Worm (Caenorhabditis elegans) whole organism, young adult: ENCODE data around the gene R11F4.1.
"Not testable (repeated sequence)": the region's sequence is repeated elsewhere in the genome, so short reads cannot be mapped to it uniquely, and the experiment has no call there.

ENCODE experiments used
- B0336.3 ChIP-seq: fragments of 200-800 bp; sonication (Bioruptor generic); IDR thresholded peaks from 2 replicates; pipeline ENCODE4 v1.3.6; 2022; ENCODE audit warnings: missing genetic modification characterization, missing compliant biosample characterization
- C17E4.6 ChIP-seq: fragments of 200-800 bp; sonication (Bioruptor generic); IDR thresholded peaks from 2 replicates; pipeline ENCODE4 v1.3.6; 2022; ENCODE audit warnings: missing genetic modification reagents, missing genetic modification characterization, missing compliant biosample characterization
- D2030.7 ChIP-seq: fragments of 200-800 bp; sonication (Bioruptor generic); IDR thresholded peaks from 2 replicates; pipeline ENCODE4 v1.3.6; 2022; ENCODE audit warnings: missing genetic modification reagents, missing genetic modification characterization, missing compliant biosample characterization
- F22D6.2 ChIP-seq: sonication (generic microtip); optimal IDR thresholded peaks from 2 replicates; lab custom pipeline; 2016; ENCODE audit warnings: mild to moderate bottlenecking, missing genetic modification characterization, missing compliant biosample characterization
- F33H1.4 ChIP-seq: fragments of 200-800 bp; sonication (Bioruptor generic); IDR thresholded peaks from 2 replicates; pipeline ENCODE4 v1.3.6; 2022; ENCODE audit warnings: missing genetic modification reagents, missing genetic modification characterization, missing compliant biosample characterization
- F37B4.10 ChIP-seq: fragments of 200-800 bp; sonication (Bioruptor generic); IDR thresholded peaks from 2 replicates; pipeline ENCODE4 v1.3.6; 2022; ENCODE audit warnings: missing genetic modification characterization, missing compliant biosample characterization
- F39B2.1 ChIP-seq: fragments of 200-800 bp; sonication (Bioruptor generic); IDR thresholded peaks from 2 replicates; pipeline ENCODE4 v1.3.6; 2022; ENCODE audit warnings: missing genetic modification reagents, missing genetic modification characterization, missing compliant biosample characterization
- K11D2.4 ChIP-seq: fragments of 200-800 bp; sonication (Bioruptor generic); IDR thresholded peaks from 2 replicates; pipeline ENCODE4 v1.3.6; 2022; ENCODE audit warnings: missing genetic modification reagents, missing genetic modification characterization, missing compliant biosample characterization
- Y53G8AR.9 ChIP-seq: fragments of 200-800 bp; sonication (Bioruptor generic); conservative IDR thresholded peaks from 2 replicates; pipeline ENCODE4 v1.3.6; 2022; ENCODE audit warnings: missing genetic modification reagents, missing genetic modification characterization, missing compliant biosample characterization
- Y67H2A.10 ChIP-seq: fragments of 200-800 bp; sonication (Bioruptor generic); conservative IDR thresholded peaks from 2 replicates; pipeline ENCODE4 v1.3.6; 2022; ENCODE audit warnings: missing genetic modification reagents, missing genetic modification characterization, missing compliant biosample characterization
- Y79H2A.3 ChIP-seq: fragments of 200-800 bp; sonication (Bioruptor generic); conservative IDR thresholded peaks from 2 replicates; pipeline ENCODE4 v1.3.6; 2022; ENCODE audit warnings: missing genetic modification reagents, missing genetic modification characterization, missing compliant biosample characterization
- Y95B8A.8 ChIP-seq: fragments of 200-800 bp; sonication (Bioruptor generic); IDR thresholded peaks from 2 replicates; pipeline ENCODE4 v1.3.6; 2022; ENCODE audit warnings: missing genetic modification reagents, missing genetic modification characterization, missing compliant biosample characterization
- ZK185.1 ChIP-seq: sonication (generic microtip); optimal IDR thresholded peaks from 2 replicates; lab custom pipeline; 2016; ENCODE audit warnings: mild to moderate bottlenecking, missing genetic modification characterization, missing compliant biosample characterization; ENCODE audit not compliant: poor library complexity, severe bottlenecking
- aptf-2 ChIP-seq: fragments of 200-800 bp; sonication (Bioruptor generic); conservative IDR thresholded peaks from 2 replicates; pipeline ENCODE4 v1.3.6; 2022; ENCODE audit warnings: missing genetic modification reagents, missing genetic modification characterization, missing compliant biosample characterization
- attf-3 ChIP-seq: fragments of 200-800 bp; sonication (Bioruptor generic); conservative IDR thresholded peaks from 2 replicates; pipeline ENCODE4 v1.3.6; 2022; ENCODE audit warnings: missing genetic modification reagents, missing genetic modification characterization, missing compliant biosample characterization
- attf-5 ChIP-seq: fragments of 200-800 bp; sonication (Bioruptor generic); optimal IDR thresholded peaks from 2 replicates; lab custom pipeline; 2018; ENCODE audit warnings: mild to moderate bottlenecking, missing genetic modification characterization, missing compliant biosample characterization
- attf-6 ChIP-seq: fragments of 200-800 bp; sonication (Bioruptor generic); IDR thresholded peaks from 2 replicates; pipeline ENCODE4 v1.3.6; 2022; ENCODE audit warnings: missing genetic modification reagents, missing genetic modification characterization, missing compliant biosample characterization
- cebp-2 ChIP-seq: fragments of 200-800 bp; sonication (Bioruptor generic); IDR thresholded peaks from 2 replicates; pipeline ENCODE4 v1.3.6; 2022; ENCODE audit warnings: missing genetic modification characterization, missing compliant biosample characterization
- ceh-100 ChIP-seq: fragments of 200-800 bp; sonication (Bioruptor generic); IDR thresholded peaks from 2 replicates; pipeline ENCODE4 v1.3.6; 2022; ENCODE audit warnings: missing genetic modification reagents, missing genetic modification characterization, missing compliant biosample characterization
- ceh-40 ChIP-seq: fragments of 200-800 bp; sonication (Bioruptor generic); IDR thresholded peaks from 2 replicates; pipeline ENCODE4 v1.3.6; 2022; ENCODE audit warnings: missing genetic modification characterization, missing compliant biosample characterization
- ceh-58 ChIP-seq: fragments of 200-800 bp; sonication (Bioruptor generic); IDR thresholded peaks from 2 replicates; pipeline ENCODE4 v1.3.6; 2022; ENCODE audit warnings: missing genetic modification characterization, missing compliant biosample characterization
- ceh-91 ChIP-seq: fragments of 200-800 bp; sonication (Bioruptor generic); IDR thresholded peaks from 2 replicates; pipeline ENCODE4 v1.3.6; 2022; ENCODE audit warnings: missing genetic modification reagents, missing genetic modification characterization, missing compliant biosample characterization
- dox-1 ChIP-seq: fragments of 200-800 bp; sonication (Bioruptor generic); IDR thresholded peaks from 2 replicates; pipeline ENCODE4 v1.3.6; 2022; ENCODE audit warnings: missing genetic modification reagents, missing genetic modification characterization, missing compliant biosample characterization
- egl-18 ChIP-seq: fragments of 200-800 bp; sonication (Bioruptor generic); IDR thresholded peaks from 2 replicates; pipeline ENCODE4 v1.3.6; 2022; ENCODE audit warnings: missing genetic modification reagents, missing genetic modification characterization, missing compliant biosample characterization
- egl-44 ChIP-seq: fragments of 200-800 bp; sonication (Bioruptor generic); IDR thresholded peaks from 2 replicates; pipeline ENCODE4 v1.3.6; 2022; ENCODE audit warnings: missing genetic modification reagents, missing genetic modification characterization, missing compliant biosample characterization
- egrh-3 ChIP-seq: fragments of 200-800 bp; sonication (Bioruptor generic); IDR thresholded peaks from 2 replicates; pipeline ENCODE4 v1.3.6; 2022; ENCODE audit warnings: missing genetic modification reagents, missing genetic modification characterization, missing compliant biosample characterization
- ekl-4 ChIP-seq: fragments of 200-800 bp; sonication (Bioruptor generic); IDR thresholded peaks from 2 replicates; pipeline ENCODE4 v1.3.6; 2022; ENCODE audit warnings: missing genetic modification reagents, missing genetic modification characterization, missing compliant biosample characterization
- him-1 ChIP-seq: sonication (generic microtip); optimal IDR thresholded peaks from 2 replicates; lab custom pipeline; 2016; ENCODE audit warnings: missing genotype, missing genetic modification reagents, missing genetic modification characterization, missing compliant biosample characterization
- hmg-20 ChIP-seq: fragments of 200-800 bp; sonication (Bioruptor generic); IDR thresholded peaks from 2 replicates; pipeline ENCODE4 v1.3.6; 2022; ENCODE audit warnings: missing genetic modification reagents, missing genetic modification characterization, missing compliant biosample characterization
- lag-1 ChIP-seq: fragments of 200-800 bp; sonication (Bioruptor generic); IDR thresholded peaks from 2 replicates; pipeline ENCODE4 v1.3.6; 2022; ENCODE audit warnings: missing genetic modification reagents, missing genetic modification characterization, missing compliant biosample characterization
- let-526 ChIP-seq: fragments of 200-800 bp; sonication (Bioruptor generic); IDR thresholded peaks from 2 replicates; pipeline ENCODE4 v1.3.6; 2022; ENCODE audit warnings: missing genetic modification reagents, missing genetic modification characterization, missing compliant biosample characterization
- let-607 ChIP-seq, 2 experiments: fragments of 200-800 bp in 1 of 2; sonication (Bioruptor generic) in 1 of 2; sonication (generic microtip) in 1 of 2; optimal IDR thresholded peaks; 2 replicates each; lab custom pipeline; 2016 to 2018; ENCODE audit warnings: mild to moderate bottlenecking in 2 of 2, missing compliant biosample characterization in 2 of 2, missing genetic modification characterization in 2 of 2, moderate library complexity in 2 of 2, missing genotype in 1 of 2
- lir-1 ChIP-seq: fragments of 200-800 bp; sonication (Bioruptor generic); conservative IDR thresholded peaks from 2 replicates; pipeline ENCODE4 v1.3.6; 2022; ENCODE audit warnings: missing genetic modification reagents, missing genetic modification characterization, missing compliant biosample characterization
- lsl-1 ChIP-seq: fragments of 200-800 bp; sonication (Bioruptor generic); optimal IDR thresholded peaks from 2 replicates; lab custom pipeline; 2018; ENCODE audit warnings: mild to moderate bottlenecking, missing genetic modification characterization, moderate library complexity, missing compliant biosample characterization
- madf-8 ChIP-seq: fragments of 200-800 bp; sonication (Bioruptor generic); conservative IDR thresholded peaks from 2 replicates; pipeline ENCODE4 v1.3.6; 2022; ENCODE audit warnings: missing genetic modification reagents, missing genetic modification characterization, missing compliant biosample characterization
- nfya-2 ChIP-seq: fragments of 200-800 bp; sonication (Bioruptor generic); IDR thresholded peaks from 2 replicates; pipeline ENCODE4 v1.3.6; 2022; ENCODE audit warnings: missing genetic modification reagents, missing genetic modification characterization, missing compliant biosample characterization
- nhr-120 ChIP-seq: fragments of 200-800 bp; sonication (Bioruptor generic); IDR thresholded peaks from 2 replicates; pipeline ENCODE4 v1.3.6; 2022; ENCODE audit warnings: missing genetic modification characterization, missing compliant biosample characterization
- pbrm-1 ChIP-seq: fragments of 200-800 bp; sonication (Bioruptor generic); IDR thresholded peaks from 2 replicates; pipeline ENCODE4 v1.3.6; 2022; ENCODE audit warnings: missing genetic modification reagents, missing genetic modification characterization, missing compliant biosample characterization
- rcor-1 ChIP-seq: fragments of 200-800 bp; sonication (Bioruptor generic); IDR thresholded peaks from 2 replicates; pipeline ENCODE4 v1.3.6; 2022; ENCODE audit warnings: missing genetic modification reagents, missing genetic modification characterization, missing compliant biosample characterization
- snpc-4 ChIP-seq, 5 experiments: fragments of 150-350 bp in 1 of 5; sonication (generic microtip) in 4 of 5; optimal IDR thresholded peaks; 2 replicates each; lab custom pipeline; 2014 to 2018; ENCODE audit warnings: missing genetic modification characterization in 5 of 5, missing biosample characterization in 3 of 5, antibody characterized with exemption in 2 of 5, mild to moderate bottlenecking in 2 of 5, missing compliant biosample characterization in 2 of 5, missing genotype in 2 of 5, moderate library complexity in 2 of 5, missing genetic modification reagents in 1 of 5
- somi-1 ChIP-seq: fragments of 200-800 bp; sonication (Bioruptor generic); optimal IDR thresholded peaks from 2 replicates; lab custom pipeline; 2018; ENCODE audit warnings: mild to moderate bottlenecking, missing genetic modification characterization, missing compliant biosample characterization
- tlf-1 ChIP-seq: fragments of 200-800 bp; sonication (Bioruptor generic); optimal IDR thresholded peaks from 2 replicates; lab custom pipeline; 2018; ENCODE audit warnings: mild to moderate bottlenecking, missing genetic modification characterization, missing compliant biosample characterization
- unc-130 ChIP-seq: sonication (generic microtip); optimal IDR thresholded peaks from 2 replicates; lab custom pipeline; 2016; ENCODE audit warnings: missing genetic modification reagents, missing genetic modification characterization, missing compliant biosample characterization
- ztf-25 ChIP-seq: fragments of 200-800 bp; sonication (Bioruptor generic); IDR thresholded peaks from 2 replicates; pipeline ENCODE4 v1.3.6; 2022; ENCODE audit warnings: missing genetic modification reagents, missing genetic modification characterization, missing compliant biosample characterization
- ztf-26 ChIP-seq: sonication (generic microtip); optimal IDR thresholded peaks from 2 replicates; lab custom pipeline; 2017; ENCODE audit warnings: missing genetic modification characterization, missing compliant biosample characterization
- ztf-28 ChIP-seq: fragments of 200-800 bp; sonication (Bioruptor generic); IDR thresholded peaks from 2 replicates; pipeline ENCODE4 v1.3.6; 2022; ENCODE audit warnings: missing genetic modification reagents, missing genetic modification characterization, missing compliant biosample characterization
- ztf-6 ChIP-seq: fragments of 200-800 bp; sonication (Bioruptor generic); IDR thresholded peaks from 2 replicates; pipeline ENCODE4 v1.3.6; 2022; ENCODE audit warnings: missing genetic modification reagents, missing genetic modification characterization, missing compliant biosample characterization

The R11F4.1 gene

DNA sequence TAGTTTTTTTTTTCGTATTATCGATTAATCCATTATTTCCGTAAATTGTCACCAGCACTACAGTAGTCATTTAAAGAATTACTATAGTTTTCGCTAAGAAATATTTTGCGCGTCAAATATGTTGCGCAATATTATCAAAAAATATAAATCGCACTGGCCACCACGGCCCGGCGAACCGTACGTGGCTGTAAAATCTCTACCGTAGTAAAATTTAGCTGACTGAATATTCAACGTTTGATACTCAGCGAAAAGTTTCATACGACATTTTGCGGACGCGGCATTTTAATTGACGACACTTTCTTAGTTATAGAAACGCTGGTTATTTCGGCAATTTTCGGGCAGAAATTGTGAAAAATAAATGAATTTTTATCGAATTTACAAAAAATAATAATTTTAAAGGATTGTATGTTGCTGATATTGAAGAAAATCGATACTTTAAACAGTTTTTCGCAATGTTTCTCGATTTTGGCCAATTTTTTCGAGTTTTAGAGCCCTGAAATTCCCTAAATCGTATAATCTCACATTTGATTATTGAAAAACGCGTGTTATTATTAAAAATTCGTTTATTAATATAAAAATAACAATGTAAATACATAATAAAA lies 43.8 kb upstream of the R11F4.1 start (continued):
- TF ChIP-seq cebp-2 (GFP tag; lab: Robert Waterston, UW) (peak; percentile 96), madf-8 (GFP tag; lab: Robert Waterston, UW) (peak; percentile 96), egl-44 (peak; percentile 96), ztf-28 (GFP tag; lab: Robert Waterston, UW) (peak; percentile 97), snpc-4 (tag; optimal IDR thresholded peaks at IDR 0.05; lab: Kevin White, UChicago) (peak in 2 of 4 experiments; percentile 22 to 45), hmg-20 (peak; percentile 94), D2030.7 (peak; percentile 92), ceh-100 (GFP tag; lab: Robert Waterston, UW) (peak; percentile 91), ZK185.1 (tag; lab: Kevin White, UChicago) (peak; percentile 56), attf-3 (peak; percentile 89), nhr-120 (GFP tag; lab: Robert Waterston, UW) (peak; percentile 99), aptf-2 (peak; percentile 94), Y53G8AR.9 (GFP tag; lab: Robert Waterston, UW) (peak; percentile 100), K11D2.4 (GFP tag; lab: Robert Waterston, UW) (peak; percentile 99), lsl-1 (GFP tag; lab: Kevin White, UChicago) (peak; percentile 69), ceh-58 (GFP tag; lab: Robert Waterston, UW) (0 out of 2 replicates have a peak, but pooled peaks have one; percentile 82), ekl-4 (GFP tag; lab: Robert Waterston, UW) (peak; percentile 98), nfya-2 (GFP tag; lab: Robert Waterston, UW) (peak; percentile 95), ztf-6 (peak; percentile 98), pbrm-1 (GFP tag; lab: Robert Waterston, UW) (peak; percentile 99), attf-5 (peak; percentile 66), F33H1.4 (GFP tag; lab: Robert Waterston, UW) (peak; percentile 95), Y79H2A.3 (GFP tag; lab: Robert Waterston, UW) (peak; percentile 87; the same call in 1 of the 2 replicates), F39B2.1 (GFP tag; lab: Robert Waterston, UW) (peak; percentile 87), lag-1 (GFP tag; lab: Robert Waterston, UW) (peak; percentile 98), ceh-40 (GFP tag; lab: Robert Waterston, UW) (peak; percentile 76; the same call in 1 of the 2 replicates), egl-18 (peak; percentile 98), F22D6.2 (tag; lab: Kevin White, UChicago) (peak; percentile 46), B0336.3 (GFP tag; lab: Robert Waterston, UW) (peak; percentile 36; the same call in 1 of the 2 replicates), Y67H2A.10 (GFP tag; lab: Robert Waterston, UW) (peak; percentile 92), egrh-3 (GFP tag; lab: Robert Waterston, UW) (peak; percentile 78), let-607 (tag; optimal IDR thresholded peaks at IDR 0.05; lab: Kevin White, UChicago) (peak; percentile 57 to 89), let-526 (GFP tag; lab: Robert Waterston, UW) (peak; percentile 99), ztf-26 (tag; lab: Kevin White, UChicago) (peak; percentile 55), rcor-1 (peak; percentile 99), unc-130 (GFP tag; lab: Kevin White, UChicago) (peak; percentile 41), dox-1 (GFP tag; lab: Robert Waterston, UW) (peak; percentile 99), him-1 (tag; lab: Kevin White, UChicago) (peak; percentile 52), Y95B8A.8 (peak; percentile 96), tlf-1 (GFP tag; lab: Kevin White, UChicago) (peak; percentile 82), somi-1 (peak; percentile 50), C17E4.6 (GFP tag; lab: Robert Waterston, UW) (peak; percentile 97), F37B4.10 (peak; percentile 98), ztf-25 (GFP tag; lab: Robert Waterston, UW) (peak; percentile 94), lir-1 (GFP tag; lab: Robert Waterston, UW) (peak; percentile 98), ceh-91 (GFP tag; lab: Robert Waterston, UW) (peak; percentile 97), attf-6 (GFP tag; lab: Robert Waterston, UW) (peak; percentile 87)
- TF ChIP-seq snpc-4 (GFP tag; optimal IDR thresholded peaks at IDR 0.05; lab: Kevin White, UChicago) = not testable (repeated sequence)
